Fruit fly (Drosophila melanogaster): ENCODE results near the gene CG43349.
A peak's percentile ranks its signal among the peaks of the same experiment; 100 is the strongest.

The CG43349 gene

dm6 chr2L:1177522-1177921 is 22.5 kb upstream of the CG43349 start, which contains the start of gene CG4896 (continued):
- TF ChIP-seq bab2 (GFP tag; optimal IDR thresholded peaks at IDR 0.05), result no peak
- TF ChIP-seq Jarid2 (GFP tag; optimal IDR thresholded peaks at IDR 0.05), result no peak
- no peak for TF ChIP-seq seq (GFP tag; IDR thresholded peaks at IDR 0.05)
- TF ChIP-seq jing (GFP tag; optimal IDR thresholded peaks at IDR 0.05), result no peak
- no peak for TF ChIP-seq trh (GFP tag; optimal IDR thresholded peaks at IDR 0.05)
- TF ChIP-seq CG6791 (GFP tag; IDR thresholded peaks at IDR 0.05; ENCODE audit: partially characterized antibody), result peak; percentile 69
- no peak for TF ChIP-seq CG13424 (tag; optimal IDR thresholded peaks at IDR 0.05)
- no peak for TF ChIP-seq run (tag; optimal IDR thresholded peaks at IDR 0.05)
- TF ChIP-seq CG12744 (GFP tag; optimal IDR thresholded peaks at IDR 0.05), result no peak
- TF ChIP-seq toy (GFP tag; IDR thresholded peaks at IDR 0.05), result no peak
- TF ChIP-seq CG6765 (GFP tag; optimal IDR thresholded peaks at IDR 0.05), result no peak
- TF ChIP-seq CG9876 (GFP tag; optimal IDR thresholded peaks at IDR 0.05), result no peak
- no peak for TF ChIP-seq CG13894 (tag; optimal IDR thresholded peaks at IDR 0.05)
- no peak for TF ChIP-seq Doc2 (GFP tag; IDR thresholded peaks at IDR 0.05)
- no peak for TF ChIP-seq CG6854 (GFP tag; optimal IDR thresholded peaks at IDR 0.05)
- no peak for TF ChIP-seq Stat92E (GFP tag; optimal IDR thresholded peaks at IDR 0.05)
- no peak for TF ChIP-seq esg (GFP tag; conservative IDR thresholded peaks at IDR 0.05)
- peak; percentile 41 for TF ChIP-seq CG12659 (GFP tag; optimal IDR thresholded peaks at IDR 0.05)
- TF ChIP-seq tgo (GFP tag; IDR thresholded peaks at IDR 0.05), result no peak
- TF ChIP-seq Max (GFP tag; optimal IDR thresholded peaks at IDR 0.05), result no peak
- TF ChIP-seq CG16779 (GFP tag; IDR thresholded peaks at IDR 0.05), result no peak
- TF ChIP-seq ttk (GFP tag; IDR thresholded peaks at IDR 0.05), result no peak
- TF ChIP-seq CG15011 (GFP tag; optimal IDR thresholded peaks at IDR 0.05), result no peak
- TF ChIP-seq CG14710 (tag; optimal IDR thresholded peaks at IDR 0.05), result peak; percentile 25
- peak; percentile 93 for TF ChIP-seq CG10267 (tag; optimal IDR thresholded peaks at IDR 0.05)
- no peak for TF ChIP-seq CG14965 (GFP tag; optimal IDR thresholded peaks at IDR 0.05; ENCODE audit: borderline replicate concordance)
- TF ChIP-seq Meics (GFP tag; optimal IDR thresholded peaks at IDR 0.05), result no peak
- TF ChIP-seq stwl (tag; optimal IDR thresholded peaks at IDR 0.05), result peak; percentile 82
- no peak for TF ChIP-seq CG2889 (GFP tag; IDR thresholded peaks at IDR 0.05)
- peak; percentile 57 for TF ChIP-seq CG2116 (GFP tag; optimal IDR thresholded peaks at IDR 0.05)
- TF ChIP-seq CG9797 (GFP tag; optimal IDR thresholded peaks at IDR 0.05), result peak; percentile 14
- TF ChIP-seq CG8359 (GFP tag; optimal IDR thresholded peaks at IDR 0.05; ENCODE audit: borderline replicate concordance), result no peak
- TF ChIP-seq prd (optimal IDR thresholded peaks at IDR 0.05), result no peak
- no peak for TF ChIP-seq prd (GFP tag; IDR thresholded peaks at IDR 0.05)
- no peak for TF ChIP-seq grau (tag; optimal IDR thresholded peaks at IDR 0.05)
- TF ChIP-seq wor (GFP tag; IDR thresholded peaks at IDR 0.05), result no peak
- no peak for TF ChIP-seq org-1 (GFP tag; optimal IDR thresholded peaks at IDR 0.05)
- TF ChIP-seq wek (GFP tag; optimal IDR thresholded peaks at IDR 0.05), result no peak
- TF ChIP-seq Opbp (GFP tag; IDR thresholded peaks at IDR 0.05; ENCODE audit: partially characterized antibody), result peak; percentile 83
- no peak for TF ChIP-seq Fer2 (tag; optimal IDR thresholded peaks at IDR 0.05)
- no peak for TF ChIP-seq Mes4 (GFP tag; optimal IDR thresholded peaks at IDR 0.05)
- TF ChIP-seq CG1529 (GFP tag; optimal IDR thresholded peaks at IDR 0.05), result no peak
- no peak for TF ChIP-seq Lim3 (GFP tag; IDR thresholded peaks at IDR 0.05)
- no peak for TF ChIP-seq klu (GFP tag; IDR thresholded peaks at IDR 0.05)
- TF ChIP-seq shn (GFP tag; optimal IDR thresholded peaks at IDR 0.05), result peak; percentile 10
- TF ChIP-seq da (GFP tag; optimal IDR thresholded peaks at IDR 0.05), result no peak
- TF ChIP-seq ap (GFP tag; IDR thresholded peaks at IDR 0.05), result no peak
- TF ChIP-seq btn (GFP tag; optimal IDR thresholded peaks at IDR 0.05), result no peak
- TF ChIP-seq ewg (GFP tag; optimal IDR thresholded peaks at IDR 0.05), result no peak
- TF ChIP-seq CG6683 (GFP tag; optimal IDR thresholded peaks at IDR 0.05), result no peak
- TF ChIP-seq CG33213 (GFP tag; optimal IDR thresholded peaks at IDR 0.05), result peak; percentile 18
- TF ChIP-seq CG2712 (tag; optimal IDR thresholded peaks at IDR 0.05), result no peak

All from whole organism, embryonic.